Fruit fly (Drosophila melanogaster) whole organism, adult: Measurements from ENCODE around the gene CG5390.

ENCODE experiments used
- CG7101 ChIP-seq: fragments of 200-800 bp; sonication (Bioruptor generic); optimal IDR thresholded peaks from 2 replicates; lab custom pipeline; 2018; ENCODE audit warnings: missing biosample characterization, mild to moderate bottlenecking, missing genetic modification characterization, moderate library complexity
- Clk ChIP-seq: fragments of 200-800 bp; sonication (Bioruptor generic); optimal IDR thresholded peaks from 2 replicates; lab custom pipeline; 2017; ENCODE audit warnings: missing biosample characterization, missing genetic modification characterization
- Mnt ChIP-seq: fragments of 200-800 bp; sonication (Bioruptor generic); optimal IDR thresholded peaks from 2 replicates; lab custom pipeline; 2016; ENCODE audit warnings: missing biosample characterization, mild to moderate bottlenecking, missing genetic modification characterization
- cic ChIP-seq: fragments of 200-800 bp; sonication (Bioruptor generic); optimal IDR thresholded peaks from 2 replicates; lab custom pipeline; 2017; ENCODE audit warnings: missing biosample characterization, mild to moderate bottlenecking, missing genetic modification characterization, moderate library complexity
- cnc ChIP-seq, 2 experiments: fragments of >200 bp; optimal IDR thresholded peaks; 2 replicates each; lab custom pipeline; 2017
- pad ChIP-seq: fragments of 200-800 bp; sonication (Bioruptor generic); optimal IDR thresholded peaks from 3 replicates; lab custom pipeline; 2017; ENCODE audit warnings: missing biosample characterization, missing genetic modification characterization, mild to moderate bottlenecking, moderate library complexity, missing genetic modification reagents

DNA sequence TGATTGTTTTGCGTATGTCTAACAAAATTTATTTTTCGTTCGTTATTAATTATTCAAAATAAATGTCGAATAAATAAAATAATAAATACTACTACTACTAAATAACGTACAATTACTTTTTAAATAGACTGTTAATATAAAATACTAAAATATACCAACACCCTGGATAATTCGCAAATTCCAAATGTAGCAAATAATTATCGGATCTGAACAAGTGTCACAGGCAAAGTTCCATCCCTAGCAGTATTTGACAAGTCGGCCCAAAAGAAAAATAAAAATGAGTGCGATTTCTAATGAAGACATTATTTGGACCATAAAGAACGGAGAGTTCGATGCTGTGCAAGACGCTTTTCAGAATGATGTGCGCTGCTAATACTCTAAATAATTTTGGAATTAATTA, 35.0 kb upstream of the CG5390 start, which contains the start of gene CG31715:
- TF ChIP-seq CG7101 (tag; lab: Kevin White, UChicago): peak; percentile 40
- TF ChIP-seq Mnt: peak; percentile 5
- TF ChIP-seq Clk (GFP tag; lab: Kevin White, UChicago): no peak
- no peak for TF ChIP-seq cnc (optimal IDR thresholded peaks at IDR 0.05; lab: Kevin White, UChicago)
- TF ChIP-seq pad (GFP tag; lab: Kevin White, UChicago): no peak
- no peak for TF ChIP-seq cic (GFP tag; lab: Kevin White, UChicago)
